Worm (Caenorhabditis elegans) whole organism, L3 larva: ENCODE data around the gene sax-3.

Experiments
- R02D3.7 ChIP-seq: fragments of 150-350 bp; optimal IDR thresholded peaks from 2 replicates; lab custom pipeline; 2014; ENCODE audit warnings: missing biosample characterization, missing genetic modification characterization
- aly-2 ChIP-seq: fragments of 150-350 bp; optimal IDR thresholded peaks from 2 replicates; lab custom pipeline; 2014; ENCODE audit warnings: missing biosample characterization, missing genetic modification characterization
- ceh-82 ChIP-seq: fragments of 150-350 bp; optimal IDR thresholded peaks from 2 replicates; lab custom pipeline; 2014; ENCODE audit warnings: missing biosample characterization, missing genetic modification characterization
- ceh-9 ChIP-seq: sonication (generic microtip); optimal IDR thresholded peaks from 2 replicates; lab custom pipeline; 2018; ENCODE audit warnings: missing biosample characterization, missing genetic modification characterization
- daf-12 ChIP-seq: fragments of 150-350 bp; optimal IDR thresholded peaks from 2 replicates; lab custom pipeline; 2014; ENCODE audit warnings: missing biosample characterization, missing genetic modification reagents, missing genetic modification characterization
- egl-27 ChIP-seq: sonication (generic microtip); optimal IDR thresholded peaks from 4 replicates; lab custom pipeline; 2017; ENCODE audit warnings: missing biosample characterization, missing genetic modification reagents, missing genetic modification characterization
- egl-5 ChIP-seq: fragments of 150-350 bp; optimal IDR thresholded peaks from 2 replicates; lab custom pipeline; 2017; ENCODE audit warnings: missing biosample characterization, missing genetic modification reagents, missing genetic modification characterization, inconsistent platforms
- elt-1 ChIP-seq: fragments of 150-350 bp; optimal IDR thresholded peaks from 2 replicates; lab custom pipeline; 2014; ENCODE audit warnings: missing biosample characterization, missing genetic modification characterization
- elt-2 ChIP-seq: sonication (generic microtip); optimal IDR thresholded peaks from 2 replicates; lab custom pipeline; 2016; ENCODE audit warnings: missing genetic modification reagents, mild to moderate bottlenecking, missing genetic modification characterization, missing compliant biosample characterization
- elt-3 ChIP-seq, 3 experiments: fragments of 150-350 bp in 1 of 3; sonication (generic microtip) in 2 of 3; optimal IDR thresholded peaks; 2 replicates in 2 of 3; 4 replicates in 1 of 3; lab custom pipeline; 2014 to 2017; ENCODE audit warnings: missing biosample characterization in 3 of 3, missing genetic modification characterization in 3 of 3
- eor-1 ChIP-seq, 2 experiments: fragments of 150-350 bp; optimal IDR thresholded peaks; 2 replicates each; lab custom pipeline; 2014 to 2018; ENCODE audit warnings: missing biosample characterization in 2 of 2, missing genetic modification characterization in 2 of 2
- fkh-10 ChIP-seq: sonication (generic microtip); optimal IDR thresholded peaks from 2 replicates; lab custom pipeline; 2017; ENCODE audit warnings: missing biosample characterization, missing genetic modification reagents, missing genetic modification characterization
- fkh-2 ChIP-seq: fragments of 150-350 bp; optimal IDR thresholded peaks from 2 replicates; lab custom pipeline; 2014; ENCODE audit warnings: missing biosample characterization, missing genetic modification reagents, missing genetic modification characterization
- fos-1 ChIP-seq: fragments of 150-350 bp; optimal IDR thresholded peaks from 2 replicates; lab custom pipeline; 2014; ENCODE audit warnings: missing biosample characterization, missing genetic modification characterization
- hmg-11 ChIP-seq: sonication (generic microtip); optimal IDR thresholded peaks from 2 replicates; lab custom pipeline; 2016; ENCODE audit warnings: missing genetic modification characterization, missing compliant biosample characterization
- jun-1 ChIP-seq: fragments of 150-350 bp; optimal IDR thresholded peaks from 2 replicates; lab custom pipeline; 2014; ENCODE audit warnings: missing biosample characterization, missing genetic modification reagents, missing genetic modification characterization
- lin-15B ChIP-seq: fragments of 150-350 bp; optimal IDR thresholded peaks from 2 replicates; lab custom pipeline; 2014; ENCODE audit warnings: missing biosample characterization, missing genetic modification characterization
- lin-39 ChIP-seq: fragments of 150-350 bp; optimal IDR thresholded peaks from 2 replicates; lab custom pipeline; 2018; ENCODE audit warnings: missing biosample characterization, missing genetic modification reagents, missing genetic modification characterization
- lsy-12 ChIP-seq: sonication (generic microtip); optimal IDR thresholded peaks from 2 replicates; lab custom pipeline; 2016; ENCODE audit warnings: mild to moderate bottlenecking, missing genetic modification characterization, missing compliant biosample characterization
- mdl-1 ChIP-seq: fragments of 150-350 bp; optimal IDR thresholded peaks from 2 replicates; lab custom pipeline; 2014; ENCODE audit warnings: missing biosample characterization, missing genetic modification characterization
- mml-1 ChIP-seq: fragments of 150-350 bp; sonication (generic microtip); optimal IDR thresholded peaks from 3 replicates; lab custom pipeline; 2014; ENCODE audit warnings: missing biosample characterization, missing genetic modification characterization
- nfya-1 ChIP-seq: sonication (generic microtip); optimal IDR thresholded peaks from 2 replicates; lab custom pipeline; 2017; ENCODE audit warnings: missing genetic modification characterization, mild to moderate bottlenecking, missing compliant biosample characterization, antibody characterized with exemption, moderate library complexity; ENCODE audit not compliant: insufficient read depth
- nhr-11 ChIP-seq: fragments of 150-350 bp; optimal IDR thresholded peaks from 2 replicates; lab custom pipeline; 2014; ENCODE audit warnings: missing biosample characterization, missing genetic modification characterization
- nhr-12 ChIP-seq: fragments of 150-350 bp; optimal IDR thresholded peaks from 2 replicates; lab custom pipeline; 2014; ENCODE audit warnings: missing biosample characterization, missing genetic modification characterization
- nhr-23 ChIP-seq: fragments of 150-350 bp; optimal IDR thresholded peaks from 2 replicates; lab custom pipeline; 2014; ENCODE audit warnings: missing biosample characterization, missing genetic modification reagents, missing genetic modification characterization
- nhr-25 ChIP-seq: sonication (generic microtip); optimal IDR thresholded peaks from 2 replicates; lab custom pipeline; 2017; ENCODE audit warnings: missing biosample characterization, missing genetic modification characterization
- nhr-43 ChIP-seq: sonication (generic microtip); optimal IDR thresholded peaks from 2 replicates; lab custom pipeline; 2016; ENCODE audit warnings: mild to moderate bottlenecking, missing genetic modification characterization, missing compliant biosample characterization; ENCODE audit not compliant: poor library complexity, severe bottlenecking
- nhr-67 ChIP-seq: fragments of 150-350 bp; optimal IDR thresholded peaks from 2 replicates; lab custom pipeline; 2014; ENCODE audit warnings: missing biosample characterization, missing genetic modification characterization
- nhr-76 ChIP-seq: fragments of 150-350 bp; sonication (generic microtip); optimal IDR thresholded peaks from 5 replicates; lab custom pipeline; 2014; ENCODE audit warnings: missing biosample characterization, missing genetic modification characterization
- nhr-77 ChIP-seq: fragments of 150-350 bp; optimal IDR thresholded peaks from 2 replicates; lab custom pipeline; 2014; ENCODE audit warnings: missing biosample characterization, missing genetic modification characterization
- pha-4 ChIP-seq: fragments of 150-350 bp; optimal IDR thresholded peaks from 2 replicates; lab custom pipeline; 2014; ENCODE audit warnings: missing biosample characterization, missing genetic modification reagents, missing genetic modification characterization
- pqm-1 ChIP-seq: fragments of 150-350 bp; optimal IDR thresholded peaks from 2 replicates; lab custom pipeline; 2017; ENCODE audit warnings: missing biosample characterization, missing genetic modification characterization, inconsistent platforms
- sea-2 ChIP-seq: fragments of 150-350 bp; sonication (generic microtip); optimal IDR thresholded peaks from 4 replicates; lab custom pipeline; 2014; ENCODE audit warnings: missing biosample characterization, missing genetic modification reagents, missing genetic modification characterization
- skn-1 ChIP-seq: fragments of 150-350 bp; optimal IDR thresholded peaks from 2 replicates; lab custom pipeline; 2014; ENCODE audit warnings: missing biosample characterization, missing genetic modification characterization
- snpc-4 ChIP-seq: fragments of 150-350 bp; optimal IDR thresholded peaks from 2 replicates; lab custom pipeline; 2014; ENCODE audit warnings: missing biosample characterization, missing genetic modification characterization
- tbx-2 ChIP-seq: sonication (generic microtip); optimal IDR thresholded peaks from 2 replicates; lab custom pipeline; 2016; ENCODE audit warnings: mild to moderate bottlenecking, missing genetic modification characterization, missing compliant biosample characterization
- unc-39 ChIP-seq: sonication (generic microtip); optimal IDR thresholded peaks from 4 replicates; lab custom pipeline; 2017; ENCODE audit warnings: missing biosample characterization, missing genetic modification characterization
- unc-62 ChIP-seq: fragments of 150-350 bp; sonication (generic microtip); optimal IDR thresholded peaks from 4 replicates; lab custom pipeline; 2014; ENCODE audit warnings: missing biosample characterization, missing genetic modification reagents, missing genetic modification characterization
- zag-1 ChIP-seq: fragments of 150-350 bp; optimal IDR thresholded peaks from 2 replicates; lab custom pipeline; 2014; ENCODE audit warnings: missing biosample characterization, missing genetic modification characterization
- ztf-4 ChIP-seq: fragments of 150-350 bp; optimal IDR thresholded peaks from 2 replicates; lab custom pipeline; 2014; ENCODE audit warnings: missing biosample characterization, missing genetic modification characterization

sax-3 gene

ce11 chrX:3472226-3472625 is 6.5 kb upstream of the sax-3 start:
- peak; percentile 49 for TF ChIP-seq elt-2 (tag; lab: Kevin White, UChicago)
- TF ChIP-seq nhr-12 (tag; lab: Kevin White, UChicago), result no peak
- TF ChIP-seq hmg-11 (tag; lab: Kevin White, UChicago), result peak; percentile 44
- peak; percentile 23 for TF ChIP-seq nfya-1 (tag; lab: Kevin White, UChicago)
- TF ChIP-seq elt-3 (tag; optimal IDR thresholded peaks at IDR 0.05; lab: Kevin White, UChicago), result no peak
- TF ChIP-seq ceh-9, result no peak
- no peak for TF ChIP-seq nhr-43 (tag; lab: Kevin White, UChicago)
- no peak for TF ChIP-seq lsy-12
- TF ChIP-seq pqm-1 (tag; lab: Kevin White, UChicago), result no peak
- no peak for TF ChIP-seq fkh-2 (tag; lab: Kevin White, UChicago)
- TF ChIP-seq eor-1 (tag; optimal IDR thresholded peaks at IDR 0.05; lab: Kevin White, UChicago), result no peak
- TF ChIP-seq pha-4 (tag; lab: Kevin White, UChicago), result peak; percentile 87
- no peak for TF ChIP-seq daf-12 (tag; lab: Kevin White, UChicago)
- peak; percentile 70 for TF ChIP-seq nhr-25 (tag; lab: Kevin White, UChicago)
- TF ChIP-seq unc-62 (GFP tag; lab: Kevin White, UChicago), result no peak
- TF ChIP-seq nhr-67 (tag; lab: Kevin White, UChicago), result no peak
- TF ChIP-seq zag-1, result no peak
- TF ChIP-seq egl-5 (tag; lab: Kevin White, UChicago), result no peak
- TF ChIP-seq nhr-76 (tag; lab: Kevin White, UChicago), result no peak
- no peak for TF ChIP-seq nhr-11 (tag; lab: Kevin White, UChicago)
- TF ChIP-seq jun-1 (tag; lab: Kevin White, UChicago), result no peak
- TF ChIP-seq aly-2, result no peak
- TF ChIP-seq nhr-77 (tag; lab: Kevin White, UChicago), result no peak
- no peak for TF ChIP-seq unc-39 (tag; lab: Kevin White, UChicago)
- TF ChIP-seq skn-1 (tag; lab: Kevin White, UChicago), result no peak
- TF ChIP-seq lin-15B (tag; lab: Kevin White, UChicago), result no peak
- no peak for TF ChIP-seq tbx-2 (tag; lab: Kevin White, UChicago)
- TF ChIP-seq egl-27, result peak; percentile 15
- TF ChIP-seq ztf-4, result no peak
- TF ChIP-seq sea-2 (GFP tag; lab: Kevin White, UChicago), result no peak
- TF ChIP-seq ceh-82 (tag; lab: Kevin White, UChicago), result no peak
- TF ChIP-seq mdl-1 (tag; lab: Kevin White, UChicago), result no peak
- peak; percentile 21 for TF ChIP-seq lin-39
- TF ChIP-seq snpc-4 (tag; lab: Kevin White, UChicago), result peak; percentile 1
- TF ChIP-seq R02D3.7 (tag; lab: Kevin White, UChicago), result no peak
- no peak for TF ChIP-seq nhr-23 (tag; lab: Kevin White, UChicago)
- no peak for TF ChIP-seq mml-1 (tag; lab: Kevin White, UChicago)

ce11 chrX:3470307-3470706 is 4.6 kb upstream of the sax-3 start:
- TF ChIP-seq lin-39 (peak; percentile 82), jun-1 (tag; lab: Kevin White, UChicago) (no peak), nhr-76 (tag; lab: Kevin White, UChicago) (no peak), nhr-25 (tag; lab: Kevin White, UChicago) (no peak)

ce11 chrX:3469332-3469731 is 3.6 kb upstream of the sax-3 start:
- TF ChIP-seq elt-1 (tag; lab: Kevin White, UChicago) (no peak), fkh-10 (peak; percentile 75)

ce11 chrX:3467958-3468357 is 2.2 kb upstream of the sax-3 start:
- no peak for TF ChIP-seq zag-1
- no peak for TF ChIP-seq eor-1 (tag; optimal IDR thresholded peaks at IDR 0.05; lab: Kevin White, UChicago)
- TF ChIP-seq fos-1 (tag; lab: Kevin White, UChicago), result no peak
